Fruit fly (Drosophila melanogaster): ENCODE measurements around the gene Amt.

DNA sequence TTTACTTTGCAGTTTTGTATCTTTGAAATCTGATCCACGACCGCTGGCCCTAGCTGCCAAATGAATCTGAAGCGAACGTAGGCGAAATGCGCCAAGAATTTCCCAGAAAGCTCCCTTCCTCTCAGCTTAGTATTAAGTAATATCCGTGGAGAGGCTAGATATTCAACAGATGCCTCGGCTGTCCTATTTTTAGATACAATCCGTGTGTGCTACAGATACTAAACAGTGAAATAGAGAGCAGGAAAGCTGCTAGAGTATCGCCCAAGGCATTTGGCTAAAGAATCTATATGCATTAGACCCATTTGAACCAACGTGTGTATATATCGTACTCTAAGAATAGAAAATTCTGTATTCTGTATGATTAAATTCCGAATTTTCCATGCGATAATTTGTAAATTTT, 33.4 kb upstream of the Amt start:
- TF ChIP-seq br (GFP tag; optimal IDR thresholded peaks at IDR 0.05), result no peak
- TF ChIP-seq rgr (GFP tag; optimal IDR thresholded peaks at IDR 0.05), result no peak
- TF ChIP-seq Hr78 (GFP tag; optimal IDR thresholded peaks at IDR 0.05), result no peak
- no peak for TF ChIP-seq brk (GFP tag; optimal IDR thresholded peaks at IDR 0.05)
- no peak for TF ChIP-seq h (GFP tag; optimal IDR thresholded peaks at IDR 0.05)
- no peak for TF ChIP-seq usp (GFP tag; optimal IDR thresholded peaks at IDR 0.05)
- TF ChIP-seq dsf (GFP tag; optimal IDR thresholded peaks at IDR 0.05; ENCODE audit: borderline replicate concordance), result no peak
- TF ChIP-seq dmrt93B (GFP tag; optimal IDR thresholded peaks at IDR 0.05), result no peak
- TF ChIP-seq lola (GFP tag; optimal IDR thresholded peaks at IDR 0.05), result no peak
- TF ChIP-seq Myc (optimal IDR thresholded peaks at IDR 0.05), result no peak
- TF ChIP-seq fru (GFP tag; optimal IDR thresholded peaks at IDR 0.05), result no peak
- no peak for TF ChIP-seq GATAd (GFP tag; optimal IDR thresholded peaks at IDR 0.05)
- no peak for TF ChIP-seq Hnf4 (GFP tag; optimal IDR thresholded peaks at IDR 0.05)

All from whole organism, wandering third instar larva.